Fruit fly (Drosophila melanogaster) whole organism, embryonic: ENCODE results near the gene CG15882.

Experiments used
- ATbp ChIP-seq: fragments of 200-800 bp; sonication (Bioruptor generic); optimal IDR thresholded peaks from 2 replicates; lab custom pipeline; 2017; ENCODE audit warnings: missing biosample characterization, mild to moderate bottlenecking, missing genetic modification characterization, missing genetic modification reagents
- BEAF-32 ChIP-seq: fragments of 200-800 bp; sonication (Bioruptor generic); optimal IDR thresholded peaks from 3 replicates; lab custom pipeline; 2017; ENCODE audit warnings: missing biosample characterization, missing genetic modification characterization, mild to moderate bottlenecking, moderate library complexity, missing genetic modification reagents
- CG10209 ChIP-seq: fragments of 200-800 bp; sonication (Bioruptor generic); optimal IDR thresholded peaks from 3 replicates; lab custom pipeline; 2017; ENCODE audit warnings: missing biosample characterization, mild to moderate bottlenecking, missing genetic modification characterization, missing genetic modification reagents
- CG10979 ChIP-seq: fragments of 200-800 bp; sonication (Bioruptor generic); optimal IDR thresholded peaks from 2 replicates; lab custom pipeline; 2018; ENCODE audit warnings: missing biosample characterization, mild to moderate bottlenecking, missing genetic modification characterization, moderate library complexity
- CG11504 ChIP-seq: fragments of 200-800 bp; sonication (Bioruptor generic); optimal IDR thresholded peaks from 3 replicates; lab custom pipeline; 2019; ENCODE audit warnings: missing biosample characterization, mild to moderate bottlenecking, missing genetic modification characterization, moderate library complexity
- CG11695 ChIP-seq: fragments of 200-800 bp; sonication (Bioruptor generic); IDR thresholded peaks from 3 replicates; pipeline ENCODE4 v1.3.6; 2022; ENCODE audit warnings: missing biosample characterization, missing genetic modification characterization
- CG13624 ChIP-seq: fragments of 200-800 bp; sonication (Bioruptor generic); optimal IDR thresholded peaks from 2 replicates; lab custom pipeline; 2016; ENCODE audit warnings: missing biosample characterization, missing genetic modification characterization
- CG15073 ChIP-seq: fragments of 200-800 bp; sonication (Bioruptor generic); optimal IDR thresholded peaks from 2 replicates; lab custom pipeline; 2016; ENCODE audit warnings: missing biosample characterization, missing genetic modification characterization
- CG15269 ChIP-seq: fragments of 200-800 bp; sonication (Bioruptor generic); optimal IDR thresholded peaks from 2 replicates; lab custom pipeline; 2018; ENCODE audit warnings: missing biosample characterization, mild to moderate bottlenecking, missing genetic modification characterization, moderate library complexity
- CG17186 ChIP-seq: fragments of 200-800 bp; sonication (Bioruptor generic); optimal IDR thresholded peaks from 3 replicates; lab custom pipeline; 2017; ENCODE audit warnings: missing biosample characterization, missing genetic modification reagents, missing genetic modification characterization
- CG1792 ChIP-seq: fragments of 200-800 bp; sonication (Bioruptor generic); optimal IDR thresholded peaks from 2 replicates; lab custom pipeline; 2016; ENCODE audit warnings: missing biosample characterization, missing genetic modification characterization
- CG2889 ChIP-seq: fragments of 200-800 bp; sonication (Bioruptor generic); IDR thresholded peaks from 3 replicates; pipeline ENCODE4 v1.3.6; 2022; ENCODE audit warnings: missing biosample characterization, missing genetic modification characterization
- CG3407 ChIP-seq: fragments of 200-800 bp; sonication (Bioruptor generic); optimal IDR thresholded peaks from 2 replicates; lab custom pipeline; 2018; ENCODE audit warnings: missing biosample characterization, mild to moderate bottlenecking, missing genetic modification characterization
- CG4360 ChIP-seq: fragments of 200-800 bp; sonication (Bioruptor generic); IDR thresholded peaks from 2 replicates; pipeline ENCODE4 v1.3.6; 2022; ENCODE audit warnings: missing biosample characterization, missing genetic modification characterization
- CG7372 ChIP-seq: fragments of 200-800 bp; sonication (Bioruptor generic); IDR thresholded peaks from 2 replicates; pipeline ENCODE4 v1.3.6; 2022; ENCODE audit warnings: missing biosample characterization, missing genetic modification characterization
- CG8359 ChIP-seq: fragments of 200-800 bp; sonication (Bioruptor generic); optimal IDR thresholded peaks from 2 replicates; lab custom pipeline; 2017; ENCODE audit warnings: missing biosample characterization, mild to moderate bottlenecking, missing genetic modification characterization, borderline replicate concordance
- CG9609 ChIP-seq: fragments of 200-800 bp; sonication (Bioruptor generic); optimal IDR thresholded peaks from 3 replicates; lab custom pipeline; 2016; ENCODE audit warnings: missing biosample characterization, missing genetic modification characterization
- CG9932 ChIP-seq: fragments of 200-800 bp; sonication (Bioruptor generic); IDR thresholded peaks from 2 replicates; pipeline ENCODE4 v1.3.6; 2022; ENCODE audit warnings: missing biosample characterization, missing genetic modification characterization
- CkIIα-i1 ChIP-seq: fragments of 200-800 bp; sonication (Bioruptor generic); IDR thresholded peaks from 2 replicates; pipeline ENCODE4 v1.3.6; 2022; ENCODE audit warnings: missing biosample characterization, missing genetic modification characterization
- Dbx ChIP-seq: fragments of 200-800 bp; sonication (Bioruptor generic); IDR thresholded peaks from 3 replicates; pipeline ENCODE4 v1.3.6; 2022; ENCODE audit warnings: missing biosample characterization, missing genetic modification characterization
- Deaf1 ChIP-seq: fragments of 200-800 bp; optimal IDR thresholded peaks from 3 replicates; lab custom pipeline; 2019; ENCODE audit warnings: missing biosample characterization, mild to moderate bottlenecking, missing genetic modification characterization, moderate library complexity
- Dp ChIP-seq: fragments of 200-800 bp; sonication (Bioruptor generic); optimal IDR thresholded peaks from 2 replicates; lab custom pipeline; 2018; ENCODE audit warnings: missing biosample characterization, mild to moderate bottlenecking, missing genetic modification characterization, moderate library complexity
- Eip74EF ChIP-seq, 2 experiments: fragments of 200-800 bp in 1 of 2; fragments of >200 bp in 1 of 2; sonication (Bioruptor generic) in 1 of 2; optimal IDR thresholded peaks; 2 replicates each; lab custom pipeline; 2017 to 2019; ENCODE audit warnings: missing biosample characterization in 2 of 2, missing genetic modification characterization in 2 of 2, mild to moderate bottlenecking in 1 of 2, moderate library complexity in 1 of 2
- HmgD ChIP-seq: fragments of 200-800 bp; sonication (Bioruptor generic); optimal IDR thresholded peaks from 3 replicates; lab custom pipeline; 2016; ENCODE audit warnings: missing biosample characterization, missing genetic modification characterization
- Lpt ChIP-seq: fragments of >200 bp; optimal IDR thresholded peaks from 2 replicates; lab custom pipeline; 2018; ENCODE audit warnings: missing biosample characterization, missing genetic modification characterization
- MBD-R2 ChIP-seq: fragments of 200-800 bp; sonication (Bioruptor generic); IDR thresholded peaks from 2 replicates; pipeline ENCODE4 v1.3.6; 2022; ENCODE audit warnings: missing biosample characterization, missing genetic modification characterization
- Mrtf ChIP-seq: fragments of 200-800 bp; sonication (Bioruptor generic); IDR thresholded peaks from 3 replicates; pipeline ENCODE4 v1.3.6; 2022; ENCODE audit warnings: missing biosample characterization, missing genetic modification characterization
- Nf-YB ChIP-seq: fragments of 200-800 bp; sonication (Bioruptor generic); optimal IDR thresholded peaks from 3 replicates; lab custom pipeline; 2019; ENCODE audit warnings: missing biosample characterization, mild to moderate bottlenecking, missing genetic modification characterization, moderate library complexity
- Opbp ChIP-seq: fragments of 200-800 bp; sonication (Bioruptor generic); IDR thresholded peaks from 3 replicates; pipeline ENCODE4 v1.3.6; 2022; ENCODE audit warnings: missing biosample characterization, missing genetic modification characterization; ENCODE audit not compliant: partially characterized antibody
- PHDP ChIP-seq: fragments of 200-800 bp; sonication (Bioruptor generic); optimal IDR thresholded peaks from 3 replicates; lab custom pipeline; 2018; ENCODE audit warnings: missing biosample characterization, mild to moderate bottlenecking, missing genetic modification characterization, moderate library complexity
- Sin3A ChIP-seq: fragments of >200 bp; optimal IDR thresholded peaks from 2 replicates; lab custom pipeline; 2018
- ab ChIP-seq: fragments of 200-800 bp; sonication (Bioruptor generic); optimal IDR thresholded peaks from 2 replicates; lab custom pipeline; 2016; ENCODE audit warnings: missing biosample characterization, missing genetic modification characterization
- ac ChIP-seq: fragments of 200-800 bp; sonication (Bioruptor generic); optimal IDR thresholded peaks from 3 replicates; lab custom pipeline; 2017; ENCODE audit warnings: missing biosample characterization, mild to moderate bottlenecking, missing genetic modification characterization
- amos ChIP-seq: fragments of 200-800 bp; sonication (Bioruptor generic); IDR thresholded peaks from 2 replicates; pipeline ENCODE4 v1.3.6; 2022; ENCODE audit warnings: missing biosample characterization, missing genetic modification characterization; ENCODE audit not compliant: partially characterized antibody
- ap ChIP-seq: fragments of 200-800 bp; sonication (Bioruptor generic); IDR thresholded peaks from 2 replicates; pipeline ENCODE4 v1.3.6; 2022; ENCODE audit warnings: missing biosample characterization, missing genetic modification characterization
- chinmo ChIP-seq: fragments of 200-800 bp; sonication (Bioruptor generic); IDR thresholded peaks from 4 replicates; pipeline ENCODE4 v1.3.6; 2022; ENCODE audit warnings: missing biosample characterization, missing genetic modification characterization; ENCODE audit not compliant: partially characterized antibody
- disco-r ChIP-seq: fragments of 200-800 bp; sonication (Bioruptor generic); optimal IDR thresholded peaks from 2 replicates; lab custom pipeline; 2016; ENCODE audit warnings: missing biosample characterization, missing genetic modification characterization
- dm ChIP-seq: fragments of 200-800 bp; sonication (Bioruptor generic); optimal IDR thresholded peaks from 3 replicates; lab custom pipeline; 2016; ENCODE audit warnings: missing biosample characterization, missing genetic modification characterization
- dmrt11E ChIP-seq: fragments of 200-800 bp; sonication (Bioruptor generic); optimal IDR thresholded peaks from 3 replicates; lab custom pipeline; 2018; ENCODE audit warnings: missing biosample characterization, mild to moderate bottlenecking, missing genetic modification characterization, moderate library complexity
- ftz-f1 ChIP-seq: fragments of 200-800 bp; sonication (Bioruptor generic); optimal IDR thresholded peaks from 2 replicates; lab custom pipeline; 2016; ENCODE audit warnings: missing biosample characterization, missing genetic modification characterization
- fu2 ChIP-seq: fragments of 200-800 bp; sonication (Bioruptor generic); optimal IDR thresholded peaks from 2 replicates; lab custom pipeline; 2016; ENCODE audit warnings: missing biosample characterization, missing genetic modification characterization
- grn ChIP-seq: fragments of 200-800 bp; sonication (Bioruptor generic); optimal IDR thresholded peaks from 3 replicates; lab custom pipeline; 2017; ENCODE audit warnings: missing biosample characterization, missing genetic modification characterization
- her ChIP-seq: fragments of 200-800 bp; sonication (Bioruptor generic); optimal IDR thresholded peaks from 2 replicates; lab custom pipeline; 2016; ENCODE audit warnings: missing biosample characterization, missing genetic modification characterization
- kay ChIP-seq: fragments of 200-800 bp; sonication (Bioruptor generic); optimal IDR thresholded peaks from 2 replicates; lab custom pipeline; 2016; ENCODE audit warnings: missing biosample characterization, missing genetic modification characterization
- klu ChIP-seq: fragments of 200-800 bp; sonication (Bioruptor generic); IDR thresholded peaks from 2 replicates; pipeline ENCODE4 v1.3.6; 2022; ENCODE audit warnings: missing biosample characterization, missing genetic modification characterization
- knrl ChIP-seq: fragments of 200-800 bp; sonication (Bioruptor generic); IDR thresholded peaks from 3 replicates; pipeline ENCODE4 v1.3.6; 2022; ENCODE audit warnings: missing biosample characterization, missing genetic modification characterization; ENCODE audit not compliant: partially characterized antibody
- lmd ChIP-seq: fragments of 200-800 bp; sonication (Bioruptor generic); IDR thresholded peaks from 2 replicates; pipeline ENCODE4 v1.3.6; 2022; ENCODE audit warnings: missing biosample characterization, missing genetic modification characterization
- mirr ChIP-seq: fragments of 200-800 bp; sonication (Bioruptor generic); optimal IDR thresholded peaks from 3 replicates; lab custom pipeline; 2018; ENCODE audit warnings: missing biosample characterization, mild to moderate bottlenecking, missing genetic modification characterization
- sens-2 ChIP-seq: fragments of 200-800 bp; sonication (Bioruptor generic); IDR thresholded peaks from 2 replicates; pipeline ENCODE4 v1.3.6; 2022; ENCODE audit warnings: missing biosample characterization, missing genetic modification characterization
- tin ChIP-seq: fragments of 200-800 bp; sonication (Bioruptor generic); optimal IDR thresholded peaks from 3 replicates; lab custom pipeline; 2016; ENCODE audit warnings: missing biosample characterization, missing genetic modification characterization
- vnd ChIP-seq: fragments of 200-800 bp; sonication (Bioruptor generic); IDR thresholded peaks from 3 replicates; pipeline ENCODE4 v1.3.6; 2022; ENCODE audit warnings: missing biosample characterization, missing genetic modification characterization; ENCODE audit not compliant: partially characterized antibody

Gene CG15882

DNA sequence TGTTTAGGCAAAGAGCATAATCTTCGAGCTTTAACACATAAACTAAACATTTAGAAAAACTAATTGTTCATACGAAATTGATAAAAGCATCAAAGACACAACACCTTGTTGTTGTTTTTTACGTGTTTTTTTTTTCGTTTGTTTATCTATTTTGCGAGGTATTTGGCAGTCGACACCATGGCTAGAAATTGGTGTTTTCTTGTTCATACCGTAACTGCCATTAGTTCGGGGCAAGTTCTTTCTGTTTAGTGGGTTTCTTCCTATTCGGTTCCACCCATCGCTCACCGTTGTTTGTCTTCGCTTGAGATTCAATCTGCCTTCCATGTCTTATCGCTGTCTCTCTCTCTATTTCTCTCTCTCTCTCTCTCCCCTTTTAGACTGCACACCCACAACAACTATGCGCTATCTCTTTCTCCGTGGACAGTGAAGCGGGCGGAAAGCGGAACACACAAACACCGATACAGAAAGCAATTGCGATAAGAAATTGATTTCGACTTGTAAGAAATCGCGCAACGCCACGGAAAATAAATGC lies 22.3 kb upstream of the CG15882 start (continued):
- 0 out of 3 replicates have a peak, but pooled peaks have one; percentile 19 for TF ChIP-seq Dbx (GFP tag; lab: Robert Waterston, UW)
- no peak for TF ChIP-seq BEAF-32
- no peak for TF ChIP-seq her (GFP tag; lab: Kevin White, UChicago)
- TF ChIP-seq CG9932 (GFP tag; lab: Robert Waterston, UW), result no peak
- peak; percentile 72 for TF ChIP-seq CG13624
- TF ChIP-seq CG10979 (tag; lab: Kevin White, UChicago), result peak; percentile 3
- no peak for TF ChIP-seq Dp (GFP tag; lab: Kevin White, UChicago)
- peak in 1 of 2 experiments; percentile 28 for TF ChIP-seq Eip74EF (GFP tag; optimal IDR thresholded peaks at IDR 0.05; lab: Kevin White, UChicago)
- TF ChIP-seq mirr (GFP tag; lab: Kevin White, UChicago), result peak; percentile 61
- TF ChIP-seq lmd (GFP tag; lab: Robert Waterston, UW), result peak; percentile 32; the same call in 1 of the 2 replicates
- no peak for TF ChIP-seq klu
- TF ChIP-seq CG15269 (tag; lab: Kevin White, UChicago), result peak; percentile 14
- no peak for TF ChIP-seq CG3407 (GFP tag; lab: Kevin White, UChicago)
- TF ChIP-seq Sin3A (lab: Kevin White, UChicago), result no peak
- peak; percentile 24 for TF ChIP-seq CG10209 (GFP tag; lab: Kevin White, UChicago)
- TF ChIP-seq disco-r (GFP tag; lab: Kevin White, UChicago), result no peak
- TF ChIP-seq ATbp (GFP tag; lab: Kevin White, UChicago), result no peak
- no peak for TF ChIP-seq CG15073
- no peak for TF ChIP-seq knrl (GFP tag; lab: Robert Waterston, UW)
- TF ChIP-seq Mrtf, result no peak
- no peak for TF ChIP-seq dm (GFP tag; lab: Kevin White, UChicago)
- TF ChIP-seq CG11504 (tag; lab: Kevin White, UChicago), result peak; percentile 35
- 0 out of 4 replicates have a peak, but pooled peaks have one; percentile 56 for TF ChIP-seq chinmo (GFP tag; lab: Robert Waterston, UW)
- no peak for TF ChIP-seq HmgD (GFP tag; lab: Kevin White, UChicago)
- TF ChIP-seq tin (GFP tag; lab: Kevin White, UChicago), result peak; percentile 20
- no peak for TF ChIP-seq dmrt11E (tag; lab: Kevin White, UChicago)
- TF ChIP-seq kay (GFP tag; lab: Kevin White, UChicago), result peak; percentile 11
- TF ChIP-seq CG4360 (GFP tag; lab: Robert Waterston, UW), result no peak
- peak; percentile 15; the same call in 1 of the 2 replicates for TF ChIP-seq MBD-R2 (GFP tag; lab: Robert Waterston, UW)
- no peak for TF ChIP-seq ac (GFP tag; lab: Kevin White, UChicago)
- no peak for TF ChIP-seq ftz-f1
- TF ChIP-seq CG1792 (GFP tag; lab: Kevin White, UChicago), result no peak
- TF ChIP-seq sens-2 (GFP tag; lab: Robert Waterston, UW), result no peak
- peak; percentile 29 for TF ChIP-seq Deaf1 (tag; lab: Kevin White, UChicago)
- TF ChIP-seq vnd (GFP tag; lab: Robert Waterston, UW), result no peak
- TF ChIP-seq CG2889 (GFP tag; lab: Robert Waterston, UW), result no peak
- peak; percentile 94 for TF ChIP-seq grn (GFP tag; lab: Kevin White, UChicago)
- TF ChIP-seq fu2 (GFP tag; lab: Kevin White, UChicago), result peak; percentile 4
- TF ChIP-seq Lpt, result no peak
- no peak for TF ChIP-seq Nf-YB
- no peak for TF ChIP-seq CG8359
- TF ChIP-seq ap (GFP tag; lab: Robert Waterston, UW), result no peak
- TF ChIP-seq CkIIα-i1, result no peak
- 0 out of 3 replicates have a peak, but pooled peaks have one; percentile 21 for TF ChIP-seq CG11695 (GFP tag; lab: Robert Waterston, UW)
- peak; percentile 14 for TF ChIP-seq PHDP (tag; lab: Kevin White, UChicago)
- no peak for TF ChIP-seq amos
- TF ChIP-seq Opbp (GFP tag; lab: Robert Waterston, UW), result no peak
- no peak for TF ChIP-seq ab (GFP tag; lab: Kevin White, UChicago)
- TF ChIP-seq CG9609, result peak; percentile 8
- TF ChIP-seq CG7372 (GFP tag; lab: Robert Waterston, UW), result no peak
- TF ChIP-seq CG17186 (GFP tag; lab: Kevin White, UChicago), result no peak
